Fruit fly (Drosophila melanogaster) whole organism, prepupa: ENCODE data around the gene Oatp33Eb.

Source experiments
- CG11294 ChIP-seq: fragments of 200-800 bp; sonication (Bioruptor generic); IDR thresholded peaks from 2 replicates; pipeline ENCODE4 v1.3.6; 2022; ENCODE audit warnings: missing biosample characterization, missing genetic modification characterization
- CG15336 ChIP-seq: fragments of 200-800 bp; sonication (Bioruptor generic); IDR thresholded peaks from 2 replicates; pipeline ENCODE4 v1.3.6; 2022; ENCODE audit warnings: missing biosample characterization, missing genetic modification characterization
- CG1621 ChIP-seq: fragments of 200-800 bp; sonication (Bioruptor generic); optimal IDR thresholded peaks from 3 replicates; lab custom pipeline; 2018; ENCODE audit warnings: missing biosample characterization, mild to moderate bottlenecking, missing genetic modification characterization
- CG3032 ChIP-seq: fragments of 200-800 bp; optimal IDR thresholded peaks from 2 replicates; lab custom pipeline; 2019; ENCODE audit warnings: missing biosample characterization, mild to moderate bottlenecking, missing genetic modification characterization, moderate library complexity
- CG32006 ChIP-seq: fragments of 200-800 bp; sonication (Bioruptor generic); optimal IDR thresholded peaks from 3 replicates; lab custom pipeline; 2017; ENCODE audit warnings: missing biosample characterization, mild to moderate bottlenecking, missing genetic modification characterization
- CG34406 ChIP-seq: fragments of 200-800 bp; sonication (Bioruptor generic); optimal IDR thresholded peaks from 3 replicates; lab custom pipeline; 2016; ENCODE audit warnings: missing biosample characterization, missing genetic modification characterization
- CG3919 ChIP-seq: fragments of 200-800 bp; sonication (Bioruptor generic); optimal IDR thresholded peaks from 3 replicates; lab custom pipeline; 2016; ENCODE audit warnings: missing biosample characterization, missing genetic modification characterization
- CG4318 ChIP-seq: fragments of 200-800 bp; sonication (Bioruptor generic); optimal IDR thresholded peaks from 3 replicates; lab custom pipeline; 2017; ENCODE audit warnings: missing biosample characterization, mild to moderate bottlenecking, missing genetic modification characterization
- CG6276 ChIP-seq: fragments of 200-800 bp; sonication (Bioruptor generic); optimal IDR thresholded peaks from 2 replicates; lab custom pipeline; 2017; ENCODE audit warnings: missing biosample characterization, mild to moderate bottlenecking, missing genetic modification characterization
- CG6808 ChIP-seq: fragments of 200-800 bp; sonication (Bioruptor generic); optimal IDR thresholded peaks from 3 replicates; lab custom pipeline; 2017; ENCODE audit warnings: missing biosample characterization, missing genetic modification characterization, mild to moderate bottlenecking, moderate library complexity, missing genetic modification reagents
- CG8119 ChIP-seq: fragments of 200-800 bp; sonication (Bioruptor generic); IDR thresholded peaks from 3 replicates; pipeline ENCODE4 v1.3.6; 2022; ENCODE audit warnings: missing biosample characterization, missing genetic modification characterization
- CG8632 ChIP-seq: fragments of 200-800 bp; sonication (Bioruptor generic); optimal IDR thresholded peaks from 3 replicates; lab custom pipeline; 2016; ENCODE audit warnings: missing biosample characterization, missing genetic modification characterization
- Eip78C ChIP-seq: fragments of 200-800 bp; sonication (Bioruptor generic); peaks from one replicate; lab custom pipeline; 2016; ENCODE audit warnings: missing biosample characterization, missing genetic modification characterization
- Ets96B ChIP-seq: fragments of 200-800 bp; optimal IDR thresholded peaks from 2 replicates; lab custom pipeline; 2019; ENCODE audit warnings: missing biosample characterization, mild to moderate bottlenecking, missing genetic modification characterization, moderate library complexity
- Hr38 ChIP-seq: sonication (Bioruptor generic); optimal IDR thresholded peaks from 2 replicates; lab custom pipeline; 2016; ENCODE audit warnings: missing biosample characterization, missing genetic modification characterization
- Hr39 ChIP-seq: fragments of 200-800 bp; sonication (Bioruptor generic); optimal IDR thresholded peaks from 2 replicates; lab custom pipeline; 2016; ENCODE audit warnings: missing biosample characterization, missing genetic modification characterization
- Hr4 ChIP-seq: fragments of 200-800 bp; sonication (Bioruptor generic); optimal IDR thresholded peaks from 3 replicates; lab custom pipeline; 2016; ENCODE audit warnings: missing biosample characterization, missing genetic modification characterization
- OdsH ChIP-seq: fragments of 200-800 bp; sonication (Bioruptor generic); optimal IDR thresholded peaks from 3 replicates; lab custom pipeline; 2016; ENCODE audit warnings: missing biosample characterization, missing genetic modification characterization
- Sox102F ChIP-seq: fragments of 200-800 bp; sonication (Bioruptor generic); optimal IDR thresholded peaks from 2 replicates; lab custom pipeline; 2016; ENCODE audit warnings: missing biosample characterization, mild to moderate bottlenecking, missing genetic modification characterization
- Sox14 ChIP-seq: fragments of 200-800 bp; sonication (Bioruptor generic); optimal IDR thresholded peaks from 3 replicates; lab custom pipeline; 2016; ENCODE audit warnings: missing biosample characterization, missing genetic modification characterization
- Sox15 ChIP-seq: fragments of 200-800 bp; sonication (Bioruptor generic); optimal IDR thresholded peaks from 3 replicates; lab custom pipeline; 2016; ENCODE audit warnings: missing biosample characterization, missing genetic modification characterization
- achi ChIP-seq: fragments of 200-800 bp; sonication (Bioruptor generic); optimal IDR thresholded peaks from 3 replicates; lab custom pipeline; 2016; ENCODE audit warnings: missing biosample characterization, missing genetic modification characterization
- eg ChIP-seq: fragments of 200-800 bp; sonication (Bioruptor generic); IDR thresholded peaks from 3 replicates; pipeline ENCODE4 v1.3.6; 2022; ENCODE audit warnings: missing biosample characterization, missing genetic modification characterization
- fd59A ChIP-seq: fragments of 200-800 bp; sonication (Bioruptor generic); optimal IDR thresholded peaks from 2 replicates; lab custom pipeline; 2017; ENCODE audit warnings: missing biosample characterization, mild to moderate bottlenecking, missing genetic modification characterization, missing genetic modification reagents
- fd85E ChIP-seq: fragments of 200-800 bp; sonication (Bioruptor generic); optimal IDR thresholded peaks from 3 replicates; lab custom pipeline; 2016; ENCODE audit warnings: missing biosample characterization, missing genetic modification characterization
- fkh ChIP-seq: fragments of 200-800 bp; sonication (Bioruptor generic); optimal IDR thresholded peaks from 3 replicates; lab custom pipeline; 2017; ENCODE audit warnings: missing biosample characterization, mild to moderate bottlenecking, missing genetic modification characterization, moderate library complexity
- lz ChIP-seq: fragments of 200-800 bp; sonication (Bioruptor generic); optimal IDR thresholded peaks from 3 replicates; lab custom pipeline; 2016; ENCODE audit warnings: missing biosample characterization, missing genetic modification characterization
- pdm3 ChIP-seq: fragments of 200-800 bp; sonication (Bioruptor generic); optimal IDR thresholded peaks from 3 replicates; lab custom pipeline; 2016; ENCODE audit warnings: missing biosample characterization, missing genetic modification characterization
- ss ChIP-seq, 2 experiments: fragments of 200-800 bp; sonication (Bioruptor generic); optimal IDR thresholded peaks; 2 replicates in 1 of 2; 3 replicates in 1 of 2; lab custom pipeline; 2017 to 2018; ENCODE audit warnings: mild to moderate bottlenecking in 2 of 2, missing biosample characterization in 2 of 2, missing genetic modification characterization in 2 of 2, moderate library complexity in 1 of 2
- svp ChIP-seq: fragments of 200-800 bp; sonication (Bioruptor generic); peaks from one replicate; lab custom pipeline; 2016; ENCODE audit warnings: missing biosample characterization, missing genetic modification characterization
- vri ChIP-seq: fragments of 200-800 bp; sonication (Bioruptor generic); optimal IDR thresholded peaks from 3 replicates; lab custom pipeline; 2016; ENCODE audit warnings: missing biosample characterization, mild to moderate bottlenecking, missing genetic modification characterization

Oatp33Eb gene

DNA sequence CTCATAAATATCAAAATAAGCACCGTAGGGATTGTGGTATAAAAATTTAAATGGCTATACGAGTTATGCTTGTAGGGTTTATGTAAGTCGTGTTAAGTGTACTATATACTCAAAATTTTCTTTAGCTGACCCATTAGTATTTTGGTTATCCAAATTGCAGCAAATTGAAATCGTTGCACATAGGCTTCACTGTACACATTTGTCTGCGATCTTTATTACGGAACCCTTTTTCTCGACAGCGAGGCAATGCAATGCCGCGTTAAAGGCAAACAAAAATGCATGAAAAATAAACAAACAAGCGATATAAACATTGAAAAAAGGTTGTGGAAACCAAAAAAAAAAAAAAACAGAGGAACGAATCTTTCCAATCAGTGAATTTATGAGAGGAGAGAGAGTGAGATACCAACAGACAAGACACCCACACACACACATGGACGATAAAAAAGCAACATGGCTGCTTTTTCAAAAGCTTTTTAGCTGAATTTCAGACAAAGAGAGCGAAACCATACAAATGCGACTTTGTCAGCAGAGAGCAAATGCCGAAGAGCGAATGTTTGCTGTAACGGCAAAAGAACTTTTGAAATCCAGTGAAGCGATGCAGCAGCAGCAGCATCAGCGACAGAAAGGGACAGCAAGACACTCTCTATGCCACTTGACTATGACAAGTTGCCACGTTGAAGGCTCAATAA is 35.7 kb downstream of the Oatp33Eb start (continued):
- TF ChIP-seq Sox102F (peak; percentile 98), lz (GFP tag; lab: Kevin White, UChicago) (peak; percentile 98), CG6808 (GFP tag; lab: Kevin White, UChicago) (peak; percentile 95), CG3919 (peak; percentile 96), OdsH (GFP tag; lab: Kevin White, UChicago) (peak; percentile 98), CG1621 (tag; lab: Kevin White, UChicago) (peak; percentile 95), fd59A (GFP tag; lab: Kevin White, UChicago) (peak; percentile 95), CG15336 (GFP tag; lab: Robert Waterston, UW) (peak; percentile 96), CG6276 (GFP tag; lab: Kevin White, UChicago) (peak; percentile 96), Ets96B (tag; lab: Kevin White, UChicago) (peak; percentile 96), pdm3 (GFP tag; lab: Kevin White, UChicago) (peak; percentile 98), fkh (peak; percentile 79), eg (GFP tag; lab: Robert Waterston, UW) (peak; percentile 97), Sox14 (GFP tag; lab: Kevin White, UChicago) (peak; percentile 98), Sox15 (GFP tag; lab: Kevin White, UChicago) (peak; percentile 96), CG3032 (tag; lab: Kevin White, UChicago) (peak; percentile 96), ss (GFP tag; optimal IDR thresholded peaks at IDR 0.05; lab: Kevin White, UChicago) (peak; percentile 93 to 96)

dm6 chr2L:12485897-12486615 is 37.8 kb downstream of the Oatp33Eb start:
- TF ChIP-seq CG34406 (GFP tag; lab: Kevin White, UChicago) (peak; percentile 12), CG32006 (GFP tag; lab: Kevin White, UChicago) (peak; percentile 65), achi (GFP tag; lab: Kevin White, UChicago) (peak; percentile 16), CG4318 (GFP tag; lab: Kevin White, UChicago) (peak; percentile 21), CG8632 (peak; percentile 31), Eip78C (peak; percentile 50), vri (no peak), CG6808 (GFP tag; lab: Kevin White, UChicago) (no peak), CG15336 (GFP tag; lab: Robert Waterston, UW) (peak; percentile 60), CG6276 (GFP tag; lab: Kevin White, UChicago) (peak; percentile 44), CG8119 (GFP tag; lab: Robert Waterston, UW) (peak; percentile 64; the same call in 2 of the 3 replicates), OdsH (GFP tag; lab: Kevin White, UChicago) (peak; percentile 6), CG3032 (tag; lab: Kevin White, UChicago) (no peak), Hr4 (GFP tag; lab: Kevin White, UChicago) (peak; percentile 5)

dm6 chr2L:12487311-12487710 is 39.0 kb downstream of the Oatp33Eb start:
- no peak for TF ChIP-seq vri
- peak; percentile 92 for TF ChIP-seq fkh
- TF ChIP-seq Eip78C, result peak; percentile 34

dm6 chr2L:12487823-12488222 is 39.5 kb downstream of the Oatp33Eb start:
- TF ChIP-seq CG6808 (GFP tag; lab: Kevin White, UChicago) (no peak), CG3919 (no peak), Ets96B (tag; lab: Kevin White, UChicago) (no peak), Hr39 (GFP tag; lab: Kevin White, UChicago) (no peak), Hr38 (GFP tag; lab: Kevin White, UChicago) (no peak), fd85E (GFP tag; lab: Kevin White, UChicago) (no peak), CG11294 (no peak), CG3032 (tag; lab: Kevin White, UChicago) (no peak), svp (GFP tag; lab: Kevin White, UChicago) (no peak), CG6276 (GFP tag; lab: Kevin White, UChicago) (no peak)
